Fruit fly (Drosophila melanogaster): ENCODE results near the gene Npc2d.

The Npc2d gene

DNA sequence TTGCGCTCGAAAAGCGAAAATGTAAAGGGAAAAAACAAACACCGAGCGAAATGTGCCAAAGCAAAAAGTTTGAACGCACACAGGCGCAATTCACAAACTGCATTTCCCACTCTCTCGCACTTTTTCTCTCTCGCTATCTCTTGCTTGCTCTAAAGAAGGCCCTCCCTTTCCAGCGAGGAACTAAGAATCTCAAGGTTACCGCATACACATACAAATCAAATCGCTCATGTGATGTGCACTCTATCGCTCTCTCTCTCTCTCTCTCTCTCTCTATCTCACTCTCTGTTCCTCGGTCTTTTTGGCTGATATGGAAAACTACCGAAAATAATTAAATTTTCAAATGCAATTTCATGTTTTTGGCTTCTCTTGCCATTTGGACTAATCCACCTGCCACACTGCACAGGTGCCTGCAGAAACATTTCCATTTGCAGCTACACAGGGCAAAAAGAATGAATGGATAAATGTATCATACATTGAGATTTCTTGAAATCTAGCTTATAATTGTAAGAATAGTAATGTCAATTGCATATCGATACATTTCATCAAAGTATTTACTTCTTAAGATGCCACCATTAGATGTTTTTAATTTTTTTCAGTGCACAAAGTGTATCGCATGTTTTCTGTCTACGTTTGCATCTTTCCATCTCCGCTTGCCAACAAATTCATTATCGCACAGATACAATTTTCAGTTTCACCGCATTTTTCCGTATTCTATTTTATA lies 23.5 kb upstream of the Npc2d start (continued):
- TF ChIP-seq tna (GFP tag; IDR thresholded peaks at IDR 0.05; ENCODE audit: partially characterized antibody): no peak
- 0 out of 3 replicates have a peak, but pooled peaks have one; percentile 12 for TF ChIP-seq B-H1 (GFP tag; IDR thresholded peaks at IDR 0.05)
- TF ChIP-seq stwl (tag; optimal IDR thresholded peaks at IDR 0.05): no peak
- TF ChIP-seq CG31441 (GFP tag; IDR thresholded peaks at IDR 0.05): no peak
- TF ChIP-seq fd102C (GFP tag; optimal IDR thresholded peaks at IDR 0.05): no peak
- no peak for TF ChIP-seq D19A (tag; optimal IDR thresholded peaks at IDR 0.05)
- no peak for TF ChIP-seq CG3163 (GFP tag; optimal IDR thresholded peaks at IDR 0.05)
- TF ChIP-seq org-1 (GFP tag; optimal IDR thresholded peaks at IDR 0.05): no peak
- no peak for TF ChIP-seq slou (GFP tag; optimal IDR thresholded peaks at IDR 0.05)
- peak; percentile 15 for TF ChIP-seq CG4820 (GFP tag; optimal IDR thresholded peaks at IDR 0.05)
- TF ChIP-seq gfzf (GFP tag; optimal IDR thresholded peaks at IDR 0.05): no peak
- no peak for TF ChIP-seq CG13296 (GFP tag; optimal IDR thresholded peaks at IDR 0.05)
- no peak for TF ChIP-seq Dll (GFP tag; IDR thresholded peaks at IDR 0.05; ENCODE audit: partially characterized antibody)
- TF ChIP-seq CG14441 (GFP tag; IDR thresholded peaks at IDR 0.05): 0 out of 2 replicates have a peak, but pooled peaks have one; percentile 8
- TF ChIP-seq Spps (tag; optimal IDR thresholded peaks at IDR 0.05): no peak
- no peak for TF ChIP-seq CG14710 (tag; optimal IDR thresholded peaks at IDR 0.05)
- no peak for TF ChIP-seq CG7556 (GFP tag; optimal IDR thresholded peaks at IDR 0.05)
- no peak for TF ChIP-seq repo (GFP tag; optimal IDR thresholded peaks at IDR 0.05)
- peak in 1 of 2 experiments; percentile 51 for TF ChIP-seq Hr51 (GFP tag; optimal IDR thresholded peaks at IDR 0.05)
- peak; percentile 1 for TF ChIP-seq Sry-δ (GFP tag; optimal IDR thresholded peaks at IDR 0.05)
- no peak for TF ChIP-seq CG11247 (GFP tag; IDR thresholded peaks at IDR 0.05)
- no peak for TF ChIP-seq peb (GFP tag; IDR thresholded peaks at IDR 0.05)
- no peak for TF ChIP-seq CG7357 (GFP tag; IDR thresholded peaks at IDR 0.05)
- no peak for TF ChIP-seq emc (GFP tag; optimal IDR thresholded peaks at IDR 0.05)
- TF ChIP-seq dysf (GFP tag; IDR thresholded peaks at IDR 0.05): peak; percentile 35; the same call in 1 of the 3 replicates
- TF ChIP-seq cas (GFP tag; IDR thresholded peaks at IDR 0.05): no peak
- no peak for TF ChIP-seq CG4617 (GFP tag; optimal IDR thresholded peaks at IDR 0.05; ENCODE audit: borderline replicate concordance)
- no peak for TF ChIP-seq CG3995 (GFP tag; optimal IDR thresholded peaks at IDR 0.05)
- peak; percentile 57 for TF ChIP-seq dmrt99B (tag; optimal IDR thresholded peaks at IDR 0.05)
- TF ChIP-seq en (GFP tag; optimal IDR thresholded peaks at IDR 0.05): peak; percentile 2
- TF ChIP-seq CG1603 (tag; optimal IDR thresholded peaks at IDR 0.05): peak; percentile 59
- no peak for TF ChIP-seq CG3847 (GFP tag; IDR thresholded peaks at IDR 0.05)
- no peak for TF ChIP-seq CG1792 (GFP tag; optimal IDR thresholded peaks at IDR 0.05)
- TF ChIP-seq CG4730 (GFP tag; IDR thresholded peaks at IDR 0.05): no peak
- TF ChIP-seq CG11398 (GFP tag; optimal IDR thresholded peaks at IDR 0.05): no peak
- peak; percentile 50 for TF ChIP-seq fd96Cb (tag; optimal IDR thresholded peaks at IDR 0.05)
- 0 out of 3 replicates have a peak, but pooled peaks have one; percentile 11 for TF ChIP-seq gce (GFP tag; IDR thresholded peaks at IDR 0.05)
- no peak for TF ChIP-seq Bteb2 (GFP tag; optimal IDR thresholded peaks at IDR 0.05)
- TF ChIP-seq cwo (GFP tag; optimal IDR thresholded peaks at IDR 0.05): no peak
- TF ChIP-seq prd (optimal IDR thresholded peaks at IDR 0.05): no peak
- peak; percentile 64 for TF ChIP-seq prd (GFP tag; IDR thresholded peaks at IDR 0.05)
- peak; percentile 21 for TF ChIP-seq PHDP (tag; optimal IDR thresholded peaks at IDR 0.05)
- no peak for TF ChIP-seq kay (GFP tag; optimal IDR thresholded peaks at IDR 0.05)
- no peak for TF ChIP-seq unpg (GFP tag; optimal IDR thresholded peaks at IDR 0.05)
- peak; percentile 4 for TF ChIP-seq CG15514 (GFP tag; optimal IDR thresholded peaks at IDR 0.05)
- no peak for TF ChIP-seq CG12236 (GFP tag; optimal IDR thresholded peaks at IDR 0.05)
- peak; percentile 23 for TF ChIP-seq CG12391 (tag; optimal IDR thresholded peaks at IDR 0.05)
- peak; percentile 28 for TF ChIP-seq Xbp1 (GFP tag; optimal IDR thresholded peaks at IDR 0.05)
- no peak for TF ChIP-seq pho (GFP tag; optimal IDR thresholded peaks at IDR 0.05)
- no peak for TF ChIP-seq ERR (GFP tag; optimal IDR thresholded peaks at IDR 0.05)
